Fruit fly (Drosophila melanogaster) whole organism: Measurements from ENCODE around the gene CG33687.

Experiments used
- CG8478 ChIP-seq: fragments of >200 bp; optimal IDR thresholded peaks from 2 replicates; lab custom pipeline; 2018; ENCODE audit warnings: inconsistent platforms
- Dll ChIP-seq: fragments of >200 bp; optimal IDR thresholded peaks from 2 replicates; lab custom pipeline; 2017
- EcR ChIP-seq, 2 experiments: fragments of >200 bp; optimal IDR thresholded peaks; 2 replicates each; lab custom pipeline; 2017; ENCODE audit warnings: missing biosample characterization in 2 of 2, missing genetic modification characterization in 2 of 2, missing genetic modification reagents in 2 of 2
- pan ChIP-seq: fragments of >200 bp; optimal IDR thresholded peaks from 2 replicates; lab custom pipeline; 2017
- usp ChIP-seq: fragments of >200 bp; optimal IDR thresholded peaks from 2 replicates; lab custom pipeline; 2017; ENCODE audit warnings: missing biosample characterization, missing genetic modification characterization, mixed read lengths

DNA sequence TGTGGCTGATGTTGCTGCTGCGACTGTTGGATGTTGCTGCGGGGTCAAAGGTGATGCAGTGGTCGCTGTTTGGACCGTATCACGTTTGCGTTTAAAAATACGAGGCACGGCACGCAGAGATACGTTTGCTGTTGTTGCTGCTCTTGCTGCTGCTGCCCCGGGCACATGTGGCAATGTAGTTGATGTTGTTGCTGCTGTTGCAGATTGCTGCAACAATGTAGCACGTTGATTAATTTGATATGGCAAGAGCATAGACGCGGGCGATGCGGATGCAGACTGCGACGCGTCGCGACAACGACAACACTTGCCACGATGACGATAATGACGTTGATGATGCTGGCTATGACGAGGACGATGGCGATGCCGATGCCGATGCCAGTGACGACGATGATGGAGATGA, 15.5 kb downstream of the CG33687 start:
- no peak for TF ChIP-seq pan (lab: Kevin White, UChicago)
- TF ChIP-seq CG8478 (lab: Kevin White, UChicago), result no peak
- no peak for TF ChIP-seq EcR (GFP tag; optimal IDR thresholded peaks at IDR 0.05; lab: Kevin White, UChicago)
- TF ChIP-seq usp (GFP tag; lab: Kevin White, UChicago), result no peak
- TF ChIP-seq Dll, result no peak
